Worm (Caenorhabditis elegans) whole organism, young adult: ENCODE data around the gene rars-2.

Experiments used
- B0019.2 ChIP-seq: fragments of 200-800 bp; sonication (Bioruptor generic); conservative IDR thresholded peaks from 2 replicates; pipeline ENCODE4 v1.3.6; 2022; ENCODE audit warnings: missing genetic modification reagents, missing genetic modification characterization, missing compliant biosample characterization
- F10E7.11 ChIP-seq: sonication (generic microtip); optimal IDR thresholded peaks from 2 replicates; lab custom pipeline; 2017; ENCODE audit warnings: mild to moderate bottlenecking, missing genetic modification characterization, moderate library complexity, missing compliant biosample characterization
- F33H1.4 ChIP-seq: fragments of 200-800 bp; sonication (Bioruptor generic); IDR thresholded peaks from 2 replicates; pipeline ENCODE4 v1.3.6; 2022; ENCODE audit warnings: missing genetic modification reagents, missing genetic modification characterization, missing compliant biosample characterization
- F39B2.1 ChIP-seq: fragments of 200-800 bp; sonication (Bioruptor generic); IDR thresholded peaks from 2 replicates; pipeline ENCODE4 v1.3.6; 2022; ENCODE audit warnings: missing genetic modification reagents, missing genetic modification characterization, missing compliant biosample characterization
- F57C9.4 ChIP-seq: sonication (generic microtip); optimal IDR thresholded peaks from 2 replicates; lab custom pipeline; 2017; ENCODE audit warnings: mild to moderate bottlenecking, missing genetic modification characterization, missing compliant biosample characterization
- Y53G8AR.9 ChIP-seq: fragments of 200-800 bp; sonication (Bioruptor generic); conservative IDR thresholded peaks from 2 replicates; pipeline ENCODE4 v1.3.6; 2022; ENCODE audit warnings: missing genetic modification reagents, missing genetic modification characterization, missing compliant biosample characterization
- Y56A3A.18 ChIP-seq: fragments of 200-800 bp; sonication (Bioruptor generic); IDR thresholded peaks from 2 replicates; pipeline ENCODE4 v1.3.6; 2022; ENCODE audit warnings: missing genetic modification reagents, missing genetic modification characterization, missing compliant biosample characterization
- Y95B8A.8 ChIP-seq: fragments of 200-800 bp; sonication (Bioruptor generic); IDR thresholded peaks from 2 replicates; pipeline ENCODE4 v1.3.6; 2022; ENCODE audit warnings: missing genetic modification reagents, missing genetic modification characterization, missing compliant biosample characterization
- ZK185.1 ChIP-seq: sonication (generic microtip); optimal IDR thresholded peaks from 2 replicates; lab custom pipeline; 2016; ENCODE audit warnings: mild to moderate bottlenecking, missing genetic modification characterization, missing compliant biosample characterization; ENCODE audit not compliant: poor library complexity, severe bottlenecking
- bed-2 ChIP-seq: fragments of 200-800 bp; sonication (Bioruptor generic); IDR thresholded peaks from 2 replicates; pipeline ENCODE4 v1.3.6; 2022; ENCODE audit warnings: missing genetic modification reagents, missing genetic modification characterization, missing compliant biosample characterization
- ceh-100 ChIP-seq: fragments of 200-800 bp; sonication (Bioruptor generic); IDR thresholded peaks from 2 replicates; pipeline ENCODE4 v1.3.6; 2022; ENCODE audit warnings: missing genetic modification reagents, missing genetic modification characterization, missing compliant biosample characterization
- ceh-79 ChIP-seq: sonication (generic microtip); optimal IDR thresholded peaks from 2 replicates; lab custom pipeline; 2017; ENCODE audit warnings: mild to moderate bottlenecking, missing genetic modification characterization, missing compliant biosample characterization
- ceh-91 ChIP-seq: fragments of 200-800 bp; sonication (Bioruptor generic); IDR thresholded peaks from 2 replicates; pipeline ENCODE4 v1.3.6; 2022; ENCODE audit warnings: missing genetic modification reagents, missing genetic modification characterization, missing compliant biosample characterization
- dpff-1 ChIP-seq: sonication (generic microtip); optimal IDR thresholded peaks from 2 replicates; lab custom pipeline; 2017; ENCODE audit warnings: mild to moderate bottlenecking, missing genetic modification characterization, missing compliant biosample characterization
- ekl-4 ChIP-seq: fragments of 200-800 bp; sonication (Bioruptor generic); IDR thresholded peaks from 2 replicates; pipeline ENCODE4 v1.3.6; 2022; ENCODE audit warnings: missing genetic modification reagents, missing genetic modification characterization, missing compliant biosample characterization
- gei-17 ChIP-seq: fragments of 200-800 bp; sonication (Bioruptor generic); optimal IDR thresholded peaks from 2 replicates; lab custom pipeline; 2018; ENCODE audit warnings: mild to moderate bottlenecking, missing genetic modification characterization, missing compliant biosample characterization
- him-1 ChIP-seq: sonication (generic microtip); optimal IDR thresholded peaks from 2 replicates; lab custom pipeline; 2016; ENCODE audit warnings: missing genotype, missing genetic modification reagents, missing genetic modification characterization, missing compliant biosample characterization
- hlh-26 ChIP-seq: fragments of 200-800 bp; sonication (Bioruptor generic); conservative IDR thresholded peaks from 2 replicates; pipeline ENCODE4 v1.3.6; 2022; ENCODE audit warnings: missing genetic modification reagents, missing genetic modification characterization, missing compliant biosample characterization
- hmg-1.2 ChIP-seq: fragments of 200-800 bp; sonication (Bioruptor generic); IDR thresholded peaks from 2 replicates; pipeline ENCODE4 v1.3.6; 2022; ENCODE audit warnings: missing genetic modification reagents, missing genetic modification characterization, missing compliant biosample characterization
- hrde-1 ChIP-seq: sonication (generic microtip); optimal IDR thresholded peaks from 2 replicates; lab custom pipeline; 2016; ENCODE audit warnings: missing genetic modification characterization, mild to moderate bottlenecking, missing compliant biosample characterization, moderate library complexity, missing genotype, missing genetic modification reagents, borderline replicate concordance
- let-526 ChIP-seq: fragments of 200-800 bp; sonication (Bioruptor generic); IDR thresholded peaks from 2 replicates; pipeline ENCODE4 v1.3.6; 2022; ENCODE audit warnings: missing genetic modification reagents, missing genetic modification characterization, missing compliant biosample characterization
- lin-35 ChIP-seq, 3 experiments: fragments of 150-350 bp in 2 of 3; sonication (generic microtip) in 1 of 3; optimal IDR thresholded peaks; 2 replicates each; lab custom pipeline; 2014 to 2018; ENCODE audit warnings: missing biosample characterization in 3 of 3, missing genetic modification characterization in 3 of 3, missing genetic modification reagents in 3 of 3
- lir-1 ChIP-seq: fragments of 200-800 bp; sonication (Bioruptor generic); conservative IDR thresholded peaks from 2 replicates; pipeline ENCODE4 v1.3.6; 2022; ENCODE audit warnings: missing genetic modification reagents, missing genetic modification characterization, missing compliant biosample characterization
- madf-10 ChIP-seq: sonication (generic microtip); optimal IDR thresholded peaks from 2 replicates; lab custom pipeline; 2016; ENCODE audit warnings: mild to moderate bottlenecking, missing genetic modification characterization, missing compliant biosample characterization
- madf-6 ChIP-seq: fragments of 200-800 bp; sonication (Bioruptor generic); IDR thresholded peaks from 2 replicates; pipeline ENCODE4 v1.3.6; 2022; ENCODE audit warnings: missing genetic modification reagents, missing genetic modification characterization, missing compliant biosample characterization
- mxl-1 ChIP-seq: sonication (generic microtip); optimal IDR thresholded peaks from 2 replicates; lab custom pipeline; 2016; ENCODE audit warnings: missing genetic modification characterization, missing compliant biosample characterization
- nhr-120 ChIP-seq: fragments of 200-800 bp; sonication (Bioruptor generic); IDR thresholded peaks from 2 replicates; pipeline ENCODE4 v1.3.6; 2022; ENCODE audit warnings: missing genetic modification characterization, missing compliant biosample characterization
- nhr-179 ChIP-seq: sonication (generic microtip); optimal IDR thresholded peaks from 2 replicates; lab custom pipeline; 2016; ENCODE audit warnings: mild to moderate bottlenecking, missing genetic modification characterization, missing compliant biosample characterization
- nhr-90 ChIP-seq: sonication (generic microtip); optimal IDR thresholded peaks from 2 replicates; lab custom pipeline; 2016; ENCODE audit warnings: missing genotype, mild to moderate bottlenecking, missing genetic modification characterization, missing compliant biosample characterization
- pbrm-1 ChIP-seq: fragments of 200-800 bp; sonication (Bioruptor generic); IDR thresholded peaks from 2 replicates; pipeline ENCODE4 v1.3.6; 2022; ENCODE audit warnings: missing genetic modification reagents, missing genetic modification characterization, missing compliant biosample characterization
- rpc-1 ChIP-seq, 2 experiments: fragments of 150-350 bp in 1 of 2; sonication (generic microtip) in 1 of 2; optimal IDR thresholded peaks; 2 replicates each; lab custom pipeline; 2014 to 2018; ENCODE audit warnings: missing biosample characterization in 1 of 2, missing genetic modification characterization in 1 of 2, missing genetic modification reagents in 1 of 2, missing genotype in 1 of 2
- sdz-38 ChIP-seq: sonication (generic microtip); optimal IDR thresholded peaks from 2 replicates; lab custom pipeline; 2016; ENCODE audit warnings: missing genotype, missing genetic modification characterization, missing compliant biosample characterization
- sea-2 ChIP-seq: fragments of 200-800 bp; sonication (Bioruptor generic); IDR thresholded peaks from 2 replicates; pipeline ENCODE4 v1.3.6; 2022; ENCODE audit warnings: missing genetic modification characterization, missing compliant biosample characterization
- snpc-3.4 ChIP-seq: sonication (generic microtip); optimal IDR thresholded peaks from 2 replicates; lab custom pipeline; 2017; ENCODE audit warnings: missing genetic modification characterization, mild to moderate bottlenecking, missing compliant biosample characterization, antibody characterized with exemption, moderate library complexity, missing genotype, missing genetic modification reagents
- snpc-4 ChIP-seq, 5 experiments: fragments of 150-350 bp in 1 of 5; sonication (generic microtip) in 4 of 5; optimal IDR thresholded peaks; 2 replicates each; lab custom pipeline; 2014 to 2018; ENCODE audit warnings: missing genetic modification characterization in 5 of 5, missing biosample characterization in 3 of 5, antibody characterized with exemption in 2 of 5, mild to moderate bottlenecking in 2 of 5, missing compliant biosample characterization in 2 of 5, missing genotype in 2 of 5, moderate library complexity in 2 of 5, missing genetic modification reagents in 1 of 5
- unc-130 ChIP-seq: sonication (generic microtip); optimal IDR thresholded peaks from 2 replicates; lab custom pipeline; 2016; ENCODE audit warnings: missing genetic modification reagents, missing genetic modification characterization, missing compliant biosample characterization
- unc-62 ChIP-seq: fragments of 150-350 bp; optimal IDR thresholded peaks from 2 replicates; lab custom pipeline; 2014; ENCODE audit warnings: missing biosample characterization, missing genetic modification reagents, missing genetic modification characterization
- xnd-1 ChIP-seq: sonication (generic microtip); optimal IDR thresholded peaks from 2 replicates; lab custom pipeline; 2016; ENCODE audit warnings: missing genotype, missing genetic modification reagents, missing genetic modification characterization, missing compliant biosample characterization
- zfh-2 ChIP-seq: fragments of 200-800 bp; sonication (Bioruptor generic); conservative IDR thresholded peaks from 2 replicates; pipeline ENCODE4 v1.3.6; 2022; ENCODE audit warnings: missing genetic modification reagents, missing genetic modification characterization, missing compliant biosample characterization
- zim-3 ChIP-seq: sonication (generic microtip); optimal IDR thresholded peaks from 2 replicates; lab custom pipeline; 2017; ENCODE audit warnings: mild to moderate bottlenecking, missing genetic modification characterization, moderate library complexity, missing compliant biosample characterization
- ztf-28 ChIP-seq: fragments of 200-800 bp; sonication (Bioruptor generic); IDR thresholded peaks from 2 replicates; pipeline ENCODE4 v1.3.6; 2022; ENCODE audit warnings: missing genetic modification reagents, missing genetic modification characterization, missing compliant biosample characterization
- ztf-3 ChIP-seq: fragments of 200-800 bp; sonication (Bioruptor generic); optimal IDR thresholded peaks from 2 replicates; lab custom pipeline; 2018; ENCODE audit warnings: mild to moderate bottlenecking, missing genetic modification characterization, missing compliant biosample characterization

rars-2 gene

ce11 chrII:6101475-6101874 lies 23.9 kb upstream of the rars-2 start (continued):
- TF ChIP-seq ceh-100 (GFP tag; lab: Robert Waterston, UW) (no peak), let-526 (GFP tag; lab: Robert Waterston, UW) (no peak), mxl-1 (tag; lab: Kevin White, UChicago) (no peak)

- TF ChIP-seq rpc-1 (optimal IDR thresholded peaks at IDR 0.05; lab: Kevin White, UChicago) (no peak), rpc-1 (tag; optimal IDR thresholded peaks at IDR 0.05; lab: Kevin White, UChicago) (no peak), B0019.2 (GFP tag; lab: Robert Waterston, UW) (no peak), Y56A3A.18 (GFP tag; lab: Robert Waterston, UW) (no peak), gei-17 (no peak), snpc-4 (GFP tag; optimal IDR thresholded peaks at IDR 0.05; lab: Kevin White, UChicago) (no peak), snpc-4 (tag; optimal IDR thresholded peaks at IDR 0.05; lab: Kevin White, UChicago) (no peak), madf-6 (GFP tag; lab: Robert Waterston, UW) (no peak), hlh-26 (GFP tag; lab: Robert Waterston, UW) (no peak), ceh-91 (GFP tag; lab: Robert Waterston, UW) (no peak)
Observed at ce11 chrII:6103986-6104385, 21.4 kb upstream of the rars-2 start.

- TF ChIP-seq unc-130 (GFP tag; lab: Kevin White, UChicago) (no peak), hrde-1 (no peak), madf-10 (tag; lab: Kevin White, UChicago) (no peak), bed-2 (GFP tag; lab: Robert Waterston, UW) (no peak), ceh-91 (GFP tag; lab: Robert Waterston, UW) (no peak), nhr-179 (tag; lab: Kevin White, UChicago) (no peak), zfh-2 (GFP tag; lab: Robert Waterston, UW) (no peak), snpc-3.4 (tag; lab: Kevin White, UChicago) (no peak), sdz-38 (tag; lab: Kevin White, UChicago) (no peak), ztf-3 (no peak), lin-35 (GFP tag; optimal IDR thresholded peaks at IDR 0.05; lab: Kevin White, UChicago) (no peak)
Observed at ce11 chrII:6107773-6108172, 17.6 kb upstream of the rars-2 start.

- TF ChIP-seq zim-3 (tag; lab: Kevin White, UChicago) (no peak), dpff-1 (no peak), Y53G8AR.9 (no peak), him-1 (no peak), sea-2 (GFP tag; lab: Robert Waterston, UW) (no peak), ekl-4 (GFP tag; lab: Robert Waterston, UW) (no peak), ztf-28 (GFP tag; lab: Robert Waterston, UW) (no peak), F10E7.11 (tag; lab: Kevin White, UChicago) (no peak)
- TF ChIP-seq, all 124 proteins: peak for 0
Observed at ce11 chrII:6109989-6110388, 15.4 kb upstream of the rars-2 start.

- TF ChIP-seq lir-1 (GFP tag; lab: Robert Waterston, UW), result no peak
- TF ChIP-seq madf-6 (GFP tag; lab: Robert Waterston, UW), result peak; percentile 79
- TF ChIP-seq Y53G8AR.9, result no peak
- no peak for TF ChIP-seq F57C9.4
- TF ChIP-seq nhr-90 (tag; lab: Kevin White, UChicago), result no peak
- peak; percentile 83 for TF ChIP-seq F33H1.4 (GFP tag; lab: Robert Waterston, UW)
- TF ChIP-seq ZK185.1 (tag; lab: Kevin White, UChicago), result no peak
- no peak for TF ChIP-seq Y95B8A.8 (GFP tag; lab: Robert Waterston, UW)
- no peak for TF ChIP-seq zim-3 (tag; lab: Kevin White, UChicago)
- no peak for TF ChIP-seq unc-62
- TF ChIP-seq nhr-120 (GFP tag; lab: Robert Waterston, UW), result no peak
- TF ChIP-seq lin-35 (GFP tag; optimal IDR thresholded peaks at IDR 0.05; lab: Kevin White, UChicago), result no peak
- no peak for TF ChIP-seq pbrm-1 (GFP tag; lab: Robert Waterston, UW)
- no peak for TF ChIP-seq bed-2 (GFP tag; lab: Robert Waterston, UW)
- peak; percentile 46 for TF ChIP-seq xnd-1 (tag; lab: Kevin White, UChicago)
- TF ChIP-seq F39B2.1 (GFP tag; lab: Robert Waterston, UW), result no peak
- TF ChIP-seq ceh-79, result no peak
- no peak for TF ChIP-seq dpff-1
- no peak; the same call in 1 of the 2 replicates for TF ChIP-seq hmg-1.2 (GFP tag; lab: Robert Waterston, UW)
- no peak for TF ChIP-seq him-1
Observed at ce11 chrII:6113187-6113586, 12.2 kb upstream of the rars-2 start, which contains the start of gene heri-1. heri-1 (minus strand) TSS chrII:6113194.
